Worm (Caenorhabditis elegans) whole organism, midembryonic: ENCODE measurements around the gene srsx-8.

Experiments used
- T22C8.4 ChIP-seq: fragments of 200-800 bp; sonication (Bioruptor generic); IDR thresholded peaks from 2 replicates; pipeline ENCODE4 v1.3.6; 2022; ENCODE audit warnings: missing genetic modification characterization, missing compliant biosample characterization
- cog-1 ChIP-seq: sonication (generic microtip); optimal IDR thresholded peaks from 2 replicates; lab custom pipeline; 2016; ENCODE audit warnings: missing genetic modification characterization, missing compliant biosample characterization
- flt-1 ChIP-seq: fragments of 200-800 bp; sonication (Bioruptor generic); IDR thresholded peaks from 2 replicates; pipeline ENCODE4 v1.3.6; 2022; ENCODE audit warnings: missing genetic modification characterization, missing compliant biosample characterization
- klf-2 ChIP-seq: fragments of 200-800 bp; sonication (Bioruptor generic); conservative IDR thresholded peaks from 2 replicates; pipeline ENCODE4 v1.3.6; 2022; ENCODE audit warnings: missing genetic modification reagents, missing genetic modification characterization, missing compliant biosample characterization
- med-1 ChIP-seq: sonication (generic microtip); optimal IDR thresholded peaks from 2 replicates; lab custom pipeline; 2017; ENCODE audit warnings: missing genetic modification characterization, mild to moderate bottlenecking, missing compliant biosample characterization, antibody characterized with exemption, missing genetic modification reagents; ENCODE audit not compliant: insufficient read depth
- ref-1 ChIP-seq: fragments of 200-800 bp; sonication (Bioruptor generic); conservative IDR thresholded peaks from 2 replicates; pipeline ENCODE4 v1.3.6; 2022; ENCODE audit warnings: missing genetic modification reagents, missing genetic modification characterization, missing compliant biosample characterization
- tab-1 ChIP-seq: fragments of 200-800 bp; sonication (Bioruptor generic); IDR thresholded peaks from 2 replicates; pipeline ENCODE4 v1.3.6; 2022; ENCODE audit warnings: missing genetic modification characterization, missing compliant biosample characterization
- ztf-23 ChIP-seq: fragments of 200-800 bp; sonication (Bioruptor generic); IDR thresholded peaks from 2 replicates; pipeline ENCODE4 v1.3.6; 2022; ENCODE audit warnings: missing genetic modification reagents, missing genetic modification characterization, missing compliant biosample characterization
- ztf-29 ChIP-seq: fragments of 200-800 bp; sonication (Bioruptor generic); IDR thresholded peaks from 2 replicates; pipeline ENCODE4 v1.3.6; 2022; ENCODE audit warnings: missing genetic modification reagents, missing genetic modification characterization, missing compliant biosample characterization

The srsx-8 gene

ce11 chrV:1534315-1534714 lies 18.6 kb downstream of the srsx-8 start, which contains the start of gene trx-5:
Gene trx-5, minus strand, starts transcription at chrV:1534415.
- no peak for TF ChIP-seq klf-2
- TF ChIP-seq T22C8.4 (GFP tag; lab: Robert Waterston, UW): no peak
- no peak for TF ChIP-seq ztf-29 (GFP tag; lab: Robert Waterston, UW)
- TF ChIP-seq cog-1 (tag; lab: Kevin White, UChicago): no peak
- no peak for TF ChIP-seq flt-1 (GFP tag; lab: Robert Waterston, UW)
- no peak for TF ChIP-seq tab-1
- TF ChIP-seq ztf-23 (GFP tag; lab: Robert Waterston, UW): no peak

ce11 chrV:1532455-1532854 lies 20.4 kb downstream of the srsx-8 start:
- TF ChIP-seq tab-1 (no peak), med-1 (GFP tag; lab: Kevin White, UChicago) (no peak), ztf-29 (GFP tag; lab: Robert Waterston, UW) (no peak), klf-2 (no peak), cog-1 (tag; lab: Kevin White, UChicago) (no peak), flt-1 (GFP tag; lab: Robert Waterston, UW) (no peak), T22C8.4 (GFP tag; lab: Robert Waterston, UW) (no peak), ztf-23 (GFP tag; lab: Robert Waterston, UW) (no peak), ref-1 (GFP tag; lab: Robert Waterston, UW) (no peak)

ce11 chrV:1531159-1531558 lies 21.7 kb downstream of the srsx-8 start, which contains the start of gene K02H11.4:
Gene K02H11.4, minus strand, starts transcription at chrV:1531259.
- TF ChIP-seq ztf-23 (GFP tag; lab: Robert Waterston, UW) (no peak), tab-1 (no peak), med-1 (GFP tag; lab: Kevin White, UChicago) (no peak), cog-1 (tag; lab: Kevin White, UChicago) (no peak), ztf-29 (GFP tag; lab: Robert Waterston, UW) (no peak), klf-2 (no peak), T22C8.4 (GFP tag; lab: Robert Waterston, UW) (no peak), ref-1 (GFP tag; lab: Robert Waterston, UW) (no peak), flt-1 (GFP tag; lab: Robert Waterston, UW) (no peak)

ce11 chrV:1527985-1528384 lies 24.9 kb downstream of the srsx-8 start, which contains the start of gene str-236:
Gene str-236, minus strand, starts transcription at chrV:1528085.
- TF ChIP-seq ztf-29 (GFP tag; lab: Robert Waterston, UW): no peak

ce11 chrV:1522485-1522884 lies 30.4 kb downstream of the srsx-8 start, which contains the start of gene str-243:
Gene str-243, plus strand, starts transcription at chrV:1522785.
- TF ChIP-seq flt-1 (GFP tag; lab: Robert Waterston, UW): no peak
- no peak for TF ChIP-seq ztf-29 (GFP tag; lab: Robert Waterston, UW)
- no peak for TF ChIP-seq T22C8.4 (GFP tag; lab: Robert Waterston, UW)
- TF ChIP-seq tab-1: no peak
- TF ChIP-seq klf-2: no peak
- TF ChIP-seq ztf-23 (GFP tag; lab: Robert Waterston, UW): no peak
- no peak for TF ChIP-seq cog-1 (tag; lab: Kevin White, UChicago)
- TF ChIP-seq med-1 (GFP tag; lab: Kevin White, UChicago): no peak

- TF ChIP-seq ztf-29 (GFP tag; lab: Robert Waterston, UW) (no peak), T22C8.4 (GFP tag; lab: Robert Waterston, UW) (no peak)
Measured at ce11 chrV:1521845-1522244, 31.1 kb downstream of the srsx-8 start, which contains the start of gene str-240. Gene str-240, minus strand, starts transcription at chrV:1521945.

- TF ChIP-seq ztf-29 (GFP tag; lab: Robert Waterston, UW) (no peak), T22C8.4 (GFP tag; lab: Robert Waterston, UW) (no peak), klf-2 (no peak), cog-1 (tag; lab: Kevin White, UChicago) (no peak)
Measured at ce11 chrV:1511537-1511936, 41.4 kb downstream of the srsx-8 start, which contains the start of gene nhr-260. Gene nhr-260, minus strand, starts transcription at chrV:1511637.

- TF ChIP-seq ref-1 (GFP tag; lab: Robert Waterston, UW) (no peak), T22C8.4 (GFP tag; lab: Robert Waterston, UW) (no peak), flt-1 (GFP tag; lab: Robert Waterston, UW) (no peak), tab-1 (no peak), cog-1 (tag; lab: Kevin White, UChicago) (no peak), med-1 (GFP tag; lab: Kevin White, UChicago) (no peak), klf-2 (no peak), ztf-29 (GFP tag; lab: Robert Waterston, UW) (no peak), ztf-23 (GFP tag; lab: Robert Waterston, UW) (no peak)
Measured at ce11 chrV:1505995-1506394, 46.9 kb downstream of the srsx-8 start, which contains the start of gene sru-28. Gene sru-28, plus strand, starts transcription at chrV:1506295.
